Fruit fly (Drosophila melanogaster) whole organism, embryonic: ENCODE measurements around the gene CG8173.

ENCODE experiments used
- Antp ChIP-seq: fragments of 200-800 bp; sonication (Bioruptor generic); optimal IDR thresholded peaks from 3 replicates; lab custom pipeline; 2016; ENCODE audit warnings: missing biosample characterization, missing genetic modification characterization
- B-H2 ChIP-seq: fragments of 200-800 bp; sonication (Bioruptor generic); optimal IDR thresholded peaks from 2 replicates; lab custom pipeline; 2018; ENCODE audit warnings: missing biosample characterization, mild to moderate bottlenecking, missing genetic modification characterization
- CG10209 ChIP-seq: fragments of 200-800 bp; sonication (Bioruptor generic); optimal IDR thresholded peaks from 3 replicates; lab custom pipeline; 2017; ENCODE audit warnings: missing biosample characterization, mild to moderate bottlenecking, missing genetic modification characterization, missing genetic modification reagents
- CG10979 ChIP-seq: fragments of 200-800 bp; sonication (Bioruptor generic); optimal IDR thresholded peaks from 2 replicates; lab custom pipeline; 2018; ENCODE audit warnings: missing biosample characterization, mild to moderate bottlenecking, missing genetic modification characterization, moderate library complexity
- CG11695 ChIP-seq: fragments of 200-800 bp; sonication (Bioruptor generic); IDR thresholded peaks from 3 replicates; pipeline ENCODE4 v1.3.6; 2022; ENCODE audit warnings: missing biosample characterization, missing genetic modification characterization
- CG11696 ChIP-seq: fragments of 200-800 bp; sonication (Bioruptor generic); IDR thresholded peaks from 2 replicates; pipeline ENCODE4 v1.3.6; 2022; ENCODE audit warnings: missing biosample characterization, missing genetic modification characterization
- CG12219 ChIP-seq: fragments of 200-800 bp; sonication (Bioruptor generic); optimal IDR thresholded peaks from 3 replicates; lab custom pipeline; 2018; ENCODE audit warnings: missing biosample characterization, mild to moderate bottlenecking, missing genetic modification characterization
- CG12391 ChIP-seq: fragments of 200-800 bp; sonication (Bioruptor generic); optimal IDR thresholded peaks from 3 replicates; lab custom pipeline; 2018; ENCODE audit warnings: missing biosample characterization, mild to moderate bottlenecking, missing genetic modification characterization, moderate library complexity
- CG16813 ChIP-seq: fragments of 200-800 bp; sonication (Bioruptor generic); IDR thresholded peaks from 3 replicates; pipeline ENCODE4 v1.3.6; 2022; ENCODE audit warnings: missing biosample characterization, missing genetic modification characterization; ENCODE audit not compliant: partially characterized antibody
- CG18011 ChIP-seq: fragments of 200-800 bp; sonication (Bioruptor generic); optimal IDR thresholded peaks from 2 replicates; lab custom pipeline; 2017; ENCODE audit warnings: missing biosample characterization, missing genetic modification characterization, mild to moderate bottlenecking, moderate library complexity, missing genotype
- CG18262 ChIP-seq: fragments of 200-800 bp; optimal IDR thresholded peaks from 3 replicates; lab custom pipeline; 2019; ENCODE audit warnings: missing biosample characterization, mild to moderate bottlenecking, missing genetic modification characterization, moderate library complexity
- CG2712 ChIP-seq: fragments of 200-800 bp; optimal IDR thresholded peaks from 3 replicates; lab custom pipeline; 2019; ENCODE audit warnings: missing biosample characterization, mild to moderate bottlenecking, missing genetic modification characterization, moderate library complexity
- CG4424 ChIP-seq: fragments of 200-800 bp; sonication (Bioruptor generic); optimal IDR thresholded peaks from 3 replicates; lab custom pipeline; 2016; ENCODE audit warnings: missing biosample characterization, missing genetic modification characterization
- CG6654 ChIP-seq: fragments of 200-800 bp; sonication (Bioruptor generic); optimal IDR thresholded peaks from 2 replicates; lab custom pipeline; 2017; ENCODE audit warnings: missing biosample characterization, mild to moderate bottlenecking, missing genetic modification characterization
- CG6854 ChIP-seq: fragments of 200-800 bp; sonication (Bioruptor generic); optimal IDR thresholded peaks from 3 replicates; lab custom pipeline; 2017; ENCODE audit warnings: missing biosample characterization, mild to moderate bottlenecking, missing genetic modification characterization
- CG7271 ChIP-seq: fragments of 200-800 bp; sonication (Bioruptor generic); optimal IDR thresholded peaks from 2 replicates; lab custom pipeline; 2018; ENCODE audit warnings: missing biosample characterization, mild to moderate bottlenecking, missing genetic modification characterization, moderate library complexity
- CG7556 ChIP-seq: fragments of 200-800 bp; sonication (Bioruptor generic); optimal IDR thresholded peaks from 2 replicates; lab custom pipeline; 2017; ENCODE audit warnings: missing biosample characterization, mild to moderate bottlenecking, missing genetic modification characterization
- CG9727 ChIP-seq: fragments of 200-800 bp; sonication (Bioruptor generic); optimal IDR thresholded peaks from 3 replicates; lab custom pipeline; 2017; ENCODE audit warnings: missing biosample characterization, mild to moderate bottlenecking, missing genetic modification characterization
- CoRest ChIP-seq: fragments of 200-800 bp; sonication (Bioruptor generic); optimal IDR thresholded peaks from 3 replicates; lab custom pipeline; 2018; ENCODE audit warnings: missing biosample characterization, mild to moderate bottlenecking, missing genetic modification characterization, moderate library complexity
- Doc2 ChIP-seq: fragments of 200-800 bp; sonication (Bioruptor generic); IDR thresholded peaks from 2 replicates; pipeline ENCODE4 v1.3.6; 2022; ENCODE audit warnings: missing biosample characterization, missing genetic modification characterization
- GATAe ChIP-seq: fragments of 200-800 bp; sonication (Bioruptor generic); conservative IDR thresholded peaks from 2 replicates; pipeline ENCODE4 v1.3.6; 2022; ENCODE audit warnings: missing biosample characterization, missing genetic modification characterization
- Gug ChIP-seq: fragments of 200-800 bp; sonication (Bioruptor generic); IDR thresholded peaks from 4 replicates; pipeline ENCODE4 v1.3.6; 2022; ENCODE audit warnings: missing biosample characterization, missing genetic modification characterization
- H15 ChIP-seq: fragments of 200-800 bp; sonication (Bioruptor generic); IDR thresholded peaks from 3 replicates; pipeline ENCODE4 v1.3.6; 2022; ENCODE audit warnings: missing biosample characterization, missing genetic modification characterization
- HLH54F ChIP-seq: fragments of 200-800 bp; sonication (Bioruptor generic); optimal IDR thresholded peaks from 3 replicates; lab custom pipeline; 2016; ENCODE audit warnings: missing biosample characterization, missing genetic modification characterization
- Hey ChIP-seq: fragments of 200-800 bp; sonication (Bioruptor generic); optimal IDR thresholded peaks from 3 replicates; lab custom pipeline; 2018; ENCODE audit warnings: missing biosample characterization, mild to moderate bottlenecking, missing genetic modification characterization
- Hr39 ChIP-seq: fragments of >200 bp; optimal IDR thresholded peaks from 2 replicates; lab custom pipeline; 2017
- Hr51 ChIP-seq, 2 experiments: fragments of 200-800 bp; sonication (Bioruptor generic); optimal IDR thresholded peaks; 2 replicates in 1 of 2; 3 replicates in 1 of 2; lab custom pipeline; 2016 to 2018; ENCODE audit warnings: missing biosample characterization in 2 of 2, missing genetic modification characterization in 2 of 2, mild to moderate bottlenecking in 1 of 2, moderate library complexity in 1 of 2
- Mrtf ChIP-seq: fragments of 200-800 bp; sonication (Bioruptor generic); IDR thresholded peaks from 3 replicates; pipeline ENCODE4 v1.3.6; 2022; ENCODE audit warnings: missing biosample characterization, missing genetic modification characterization
- Oaz ChIP-seq: fragments of 200-800 bp; sonication (Bioruptor generic); IDR thresholded peaks from 2 replicates; pipeline ENCODE4 v1.3.6; 2022; ENCODE audit warnings: missing biosample characterization, missing genetic modification characterization
- PHDP ChIP-seq: fragments of 200-800 bp; sonication (Bioruptor generic); optimal IDR thresholded peaks from 3 replicates; lab custom pipeline; 2018; ENCODE audit warnings: missing biosample characterization, mild to moderate bottlenecking, missing genetic modification characterization, moderate library complexity
- Rfx ChIP-seq: fragments of 200-800 bp; sonication (Bioruptor generic); IDR thresholded peaks from 2 replicates; pipeline ENCODE4 v1.3.6; 2022; ENCODE audit warnings: missing biosample characterization, missing genetic modification characterization
- Rx ChIP-seq: fragments of 200-800 bp; sonication (Bioruptor generic); IDR thresholded peaks from 2 replicates; pipeline ENCODE4 v1.3.6; 2022; ENCODE audit warnings: missing biosample characterization, missing genetic modification characterization
- br ChIP-seq: fragments of >200 bp; optimal IDR thresholded peaks from 2 replicates; lab custom pipeline; 2017
- ci ChIP-seq: fragments of 200-800 bp; sonication (Bioruptor generic); IDR thresholded peaks from 3 replicates; pipeline ENCODE4 v1.3.6; 2022; ENCODE audit warnings: missing biosample characterization, missing genetic modification characterization
- dmrt11E ChIP-seq: fragments of 200-800 bp; sonication (Bioruptor generic); optimal IDR thresholded peaks from 3 replicates; lab custom pipeline; 2018; ENCODE audit warnings: missing biosample characterization, mild to moderate bottlenecking, missing genetic modification characterization, moderate library complexity
- dpn ChIP-seq, 2 experiments: fragments of 200-800 bp; sonication (Bioruptor generic); optimal IDR thresholded peaks; 3 replicates each; lab custom pipeline; 2016; ENCODE audit warnings: missing biosample characterization in 2 of 2, missing genetic modification characterization in 2 of 2
- gcm ChIP-seq: fragments of 200-800 bp; sonication (Bioruptor generic); optimal IDR thresholded peaks from 2 replicates; lab custom pipeline; 2019; ENCODE audit warnings: missing biosample characterization, mild to moderate bottlenecking, missing genetic modification characterization, moderate library complexity
- h ChIP-seq: fragments of >200 bp; optimal IDR thresholded peaks from 2 replicates; lab custom pipeline; 2017
- ken ChIP-seq: fragments of 200-800 bp; sonication (Bioruptor generic); IDR thresholded peaks from 3 replicates; pipeline ENCODE4 v1.3.6; 2022; ENCODE audit warnings: missing biosample characterization, missing genetic modification characterization
- kni ChIP-seq: fragments of 200-800 bp; sonication (Bioruptor generic); optimal IDR thresholded peaks from 3 replicates; lab custom pipeline; 2017; ENCODE audit warnings: mild to moderate bottlenecking, missing biosample characterization, missing genetic modification reagents, missing genetic modification characterization
- lola ChIP-seq, 3 experiments: fragments of >200 bp in 2 of 3; fragments of 200-800 bp in 1 of 3; sonication (Bioruptor generic) in 1 of 3; optimal IDR thresholded peaks; 2 replicates each; lab custom pipeline; 2017 to 2019; ENCODE audit warnings: missing biosample characterization in 3 of 3, missing genetic modification characterization in 3 of 3, mild to moderate bottlenecking in 1 of 3, moderate library complexity in 1 of 3
- nmo ChIP-seq: fragments of 200-800 bp; sonication (Bioruptor generic); optimal IDR thresholded peaks from 2 replicates; lab custom pipeline; 2018; ENCODE audit warnings: missing biosample characterization, mild to moderate bottlenecking, missing genetic modification characterization, moderate library complexity
- org-1 ChIP-seq: fragments of 200-800 bp; sonication (Bioruptor generic); optimal IDR thresholded peaks from 2 replicates; lab custom pipeline; 2017; ENCODE audit warnings: missing biosample characterization, missing genetic modification characterization
- pros ChIP-seq: fragments of 200-800 bp; sonication (Bioruptor generic); optimal IDR thresholded peaks from 3 replicates; lab custom pipeline; 2019; ENCODE audit warnings: missing biosample characterization, mild to moderate bottlenecking, missing genetic modification characterization, moderate library complexity
- repo ChIP-seq: fragments of 200-800 bp; sonication (Bioruptor generic); optimal IDR thresholded peaks from 2 replicates; lab custom pipeline; 2016; ENCODE audit warnings: missing biosample characterization, missing genetic modification characterization
- row ChIP-seq: fragments of 200-800 bp; sonication (Bioruptor generic); IDR thresholded peaks from 3 replicates; pipeline ENCODE4 v1.3.6; 2022; ENCODE audit warnings: missing biosample characterization, missing genetic modification characterization
- run ChIP-seq: fragments of 200-800 bp; sonication (Bioruptor generic); optimal IDR thresholded peaks from 3 replicates; lab custom pipeline; 2018; ENCODE audit warnings: missing biosample characterization, mild to moderate bottlenecking, missing genetic modification characterization
- sens ChIP-seq: fragments of 200-800 bp; sonication (Bioruptor generic); peaks from one replicate; lab custom pipeline; 2016; ENCODE audit warnings: missing biosample characterization, missing genetic modification characterization
- slbo ChIP-seq: fragments of 200-800 bp; sonication (Bioruptor generic); IDR thresholded peaks from 2 replicates; pipeline ENCODE4 v1.3.6; 2022; ENCODE audit warnings: missing biosample characterization, missing genetic modification characterization
- vnd ChIP-seq: fragments of 200-800 bp; sonication (Bioruptor generic); IDR thresholded peaks from 3 replicates; pipeline ENCODE4 v1.3.6; 2022; ENCODE audit warnings: missing biosample characterization, missing genetic modification characterization; ENCODE audit not compliant: partially characterized antibody

The CG8173 gene

DNA sequence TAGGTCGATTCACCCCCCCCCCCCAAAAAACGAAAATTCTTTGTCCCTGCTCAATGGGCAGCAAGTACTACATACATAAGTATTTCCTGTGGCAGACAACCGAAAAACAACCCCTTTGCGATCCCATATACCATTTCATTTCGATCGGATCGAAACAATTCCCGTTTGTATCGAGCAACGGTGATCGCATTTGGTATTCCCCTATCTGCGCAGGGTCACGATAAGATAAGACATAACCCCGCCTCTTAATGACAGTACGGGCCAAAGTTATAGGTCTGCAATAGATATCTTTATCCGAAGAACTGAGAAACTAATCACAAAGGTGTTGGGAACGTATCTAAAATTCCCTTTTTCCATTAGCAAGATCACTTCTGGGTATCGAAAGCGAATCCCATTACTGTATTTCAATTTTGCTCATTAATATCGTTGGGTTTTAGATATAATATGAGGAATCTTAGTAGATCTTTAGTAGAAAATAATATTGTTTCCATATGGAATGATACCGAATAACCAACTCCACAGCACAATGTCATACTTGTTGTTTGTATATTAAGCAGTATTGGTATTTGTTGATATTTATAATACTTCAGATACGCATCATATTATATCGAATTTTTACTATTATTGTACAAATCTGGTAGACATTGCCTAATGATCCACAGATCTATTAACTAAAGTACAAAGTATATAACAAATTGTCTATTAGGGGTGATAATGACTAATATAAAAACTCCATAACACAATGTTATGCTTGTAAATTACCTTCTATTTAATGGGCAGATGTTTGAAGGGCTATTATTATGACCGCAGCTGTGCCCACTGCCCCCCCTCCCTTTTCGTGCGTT, 31.8 kb upstream of the CG8173 start (continued):
- TF ChIP-seq CG6854 (GFP tag; lab: Kevin White, UChicago), result no peak
- peak in 1 of 2 experiments; percentile 1 for TF ChIP-seq Hr51 (GFP tag; optimal IDR thresholded peaks at IDR 0.05; lab: Kevin White, UChicago)
- TF ChIP-seq Oaz (GFP tag; lab: Robert Waterston, UW), result no peak
- TF ChIP-seq nmo, result peak; percentile 13
- TF ChIP-seq ken (GFP tag; lab: Robert Waterston, UW), result no peak
- no peak for TF ChIP-seq CG12219 (GFP tag; lab: Kevin White, UChicago)
- TF ChIP-seq slbo, result 0 out of 2 replicates have a peak, but pooled peaks have one; percentile 24
- no peak; the same call in 2 of the 3 replicates for TF ChIP-seq row (GFP tag; lab: Robert Waterston, UW)
- peak; percentile 37 for TF ChIP-seq CG9727 (GFP tag; lab: Kevin White, UChicago)
- TF ChIP-seq CoRest, result peak; percentile 23
- TF ChIP-seq repo (GFP tag; lab: Kevin White, UChicago), result no peak
- TF ChIP-seq pros (GFP tag; lab: Kevin White, UChicago), result peak; percentile 81
- no peak for TF ChIP-seq CG10979 (tag; lab: Kevin White, UChicago)
- no peak for TF ChIP-seq br (lab: Kevin White, UChicago)
- no peak for TF ChIP-seq CG10209 (GFP tag; lab: Kevin White, UChicago)
- no peak for TF ChIP-seq run (tag; lab: Kevin White, UChicago)
- TF ChIP-seq CG2712 (tag; lab: Kevin White, UChicago), result peak; percentile 10
- no peak for TF ChIP-seq org-1 (GFP tag; lab: Kevin White, UChicago)
- no peak for TF ChIP-seq CG18011 (GFP tag; lab: Kevin White, UChicago)
- TF ChIP-seq CG4424 (GFP tag; lab: Kevin White, UChicago), result peak; percentile 26
- 0 out of 3 replicates have a peak, but pooled peaks have one; percentile 9 for TF ChIP-seq vnd
- TF ChIP-seq dmrt11E, result no peak
- TF ChIP-seq Gug (GFP tag; lab: Robert Waterston, UW), result no peak; the same call in 3 of the 4 replicates
- peak; percentile 82 for TF ChIP-seq sens (GFP tag; lab: Kevin White, UChicago)
- no peak for TF ChIP-seq CG11695
- TF ChIP-seq dpn (GFP tag; optimal IDR thresholded peaks at IDR 0.05; lab: Kevin White, UChicago), result no peak
- peak; percentile 90 for TF ChIP-seq CG11696 (GFP tag; lab: Robert Waterston, UW)
- TF ChIP-seq Antp (GFP tag; lab: Kevin White, UChicago), result no peak
- 0 out of 2 replicates have a peak, but pooled peaks have one; percentile 5 for TF ChIP-seq Rfx
- no peak for TF ChIP-seq h
- TF ChIP-seq Hr39 (lab: Kevin White, UChicago), result no peak
- no peak for TF ChIP-seq PHDP
- peak; percentile 13 for TF ChIP-seq CG7556 (GFP tag; lab: Kevin White, UChicago)
- TF ChIP-seq CG16813, result no peak
- no peak for TF ChIP-seq B-H2 (GFP tag; lab: Kevin White, UChicago)
- TF ChIP-seq Rx (GFP tag; lab: Robert Waterston, UW), result no peak
- no peak for TF ChIP-seq kni (GFP tag; lab: Kevin White, UChicago)
- TF ChIP-seq Mrtf, result no peak
- peak; percentile 40 for TF ChIP-seq CG18262 (tag; lab: Kevin White, UChicago)
- no peak for TF ChIP-seq Doc2 (GFP tag; lab: Robert Waterston, UW)
- TF ChIP-seq HLH54F, result no peak
- no peak for TF ChIP-seq H15
- TF ChIP-seq CG12391, result peak; percentile 15
- TF ChIP-seq ci (GFP tag; lab: Robert Waterston, UW), result 0 out of 3 replicates have a peak, but pooled peaks have one; percentile 25
- peak in 1 of 3 experiments; percentile 20 for TF ChIP-seq lola (GFP tag; optimal IDR thresholded peaks at IDR 0.05; lab: Kevin White, UChicago)
- peak; percentile 53 for TF ChIP-seq GATAe
- TF ChIP-seq CG6654 (GFP tag; lab: Kevin White, UChicago), result no peak
- no peak for TF ChIP-seq CG7271
- no peak for TF ChIP-seq gcm
- no peak for TF ChIP-seq Hey
